Fruit fly (Drosophila melanogaster): ENCODE data around the gene CG31097.

Gene CG31097

DNA sequence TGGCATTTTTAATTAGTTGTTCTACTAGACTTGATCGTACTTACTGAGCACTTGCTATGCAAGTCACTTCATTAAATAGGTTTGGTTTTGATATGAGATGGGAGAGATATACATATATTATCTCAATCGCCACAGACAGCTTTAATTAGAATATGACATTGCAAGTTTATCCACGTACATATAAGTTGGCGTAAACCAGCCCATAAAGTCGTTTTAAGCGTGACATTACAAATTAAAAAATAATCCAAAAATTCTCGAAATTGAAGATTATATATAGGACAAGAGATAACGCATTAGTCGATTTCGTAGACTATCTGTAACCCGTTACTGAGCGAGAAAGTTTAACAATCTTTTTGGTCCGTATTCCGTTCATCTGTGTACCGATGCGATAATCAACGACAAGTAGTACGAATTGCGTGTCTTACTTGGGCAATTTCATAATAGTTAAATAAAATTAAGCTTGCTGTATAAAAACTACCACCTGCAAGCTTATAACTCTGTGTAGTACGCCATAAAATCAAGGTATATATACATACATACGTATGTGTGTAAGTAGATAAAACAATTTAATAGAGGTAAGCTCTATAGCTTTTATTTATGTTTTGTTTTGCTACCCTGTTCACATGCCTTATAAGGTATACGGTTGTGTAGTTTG lies 22.6 kb upstream of the CG31097 start, which contains the start of gene CG10560:
TSS of gene CG10560 (minus strand) at position 51 of the 655 bp plus-strand sequence.
- TF ChIP-seq CG8319 (GFP tag; optimal IDR thresholded peaks at IDR 0.05), result no peak
- TF ChIP-seq CG3919 (GFP tag; optimal IDR thresholded peaks at IDR 0.05), result no peak
- TF ChIP-seq CG6808 (GFP tag; optimal IDR thresholded peaks at IDR 0.05), result no peak
- no peak for TF ChIP-seq svp (GFP tag)
- no peak for TF ChIP-seq spab (GFP tag; optimal IDR thresholded peaks at IDR 0.05)
- TF ChIP-seq Hr38 (GFP tag; optimal IDR thresholded peaks at IDR 0.05), result no peak
- no peak for TF ChIP-seq Lpt (GFP tag; optimal IDR thresholded peaks at IDR 0.05)
- TF ChIP-seq CG11762 (GFP tag; optimal IDR thresholded peaks at IDR 0.05; ENCODE audit: insufficient read depth), result no peak
- TF ChIP-seq OdsH (GFP tag; optimal IDR thresholded peaks at IDR 0.05), result no peak
- no peak for TF ChIP-seq fkh (GFP tag; optimal IDR thresholded peaks at IDR 0.05)
- no peak for TF ChIP-seq CG8632 (GFP tag; optimal IDR thresholded peaks at IDR 0.05)
- TF ChIP-seq dsx (GFP tag; optimal IDR thresholded peaks at IDR 0.05; ENCODE audit: poor library complexity, severe bottlenecking), result no peak
- TF ChIP-seq Gug (GFP tag; IDR thresholded peaks at IDR 0.05), result no peak
- TF ChIP-seq CG11902 (GFP tag; optimal IDR thresholded peaks at IDR 0.05), result no peak
- no peak for TF ChIP-seq topi (GFP tag; optimal IDR thresholded peaks at IDR 0.05)
- TF ChIP-seq net (GFP tag; optimal IDR thresholded peaks at IDR 0.05), result no peak
- no peak for TF ChIP-seq CG8119 (GFP tag; IDR thresholded peaks at IDR 0.05)
- TF ChIP-seq CG10669 (GFP tag; optimal IDR thresholded peaks at IDR 0.05), result no peak
- no peak for TF ChIP-seq dac (GFP tag; optimal IDR thresholded peaks at IDR 0.05)
- TF ChIP-seq pdm3 (GFP tag; optimal IDR thresholded peaks at IDR 0.05), result no peak

DNA sequence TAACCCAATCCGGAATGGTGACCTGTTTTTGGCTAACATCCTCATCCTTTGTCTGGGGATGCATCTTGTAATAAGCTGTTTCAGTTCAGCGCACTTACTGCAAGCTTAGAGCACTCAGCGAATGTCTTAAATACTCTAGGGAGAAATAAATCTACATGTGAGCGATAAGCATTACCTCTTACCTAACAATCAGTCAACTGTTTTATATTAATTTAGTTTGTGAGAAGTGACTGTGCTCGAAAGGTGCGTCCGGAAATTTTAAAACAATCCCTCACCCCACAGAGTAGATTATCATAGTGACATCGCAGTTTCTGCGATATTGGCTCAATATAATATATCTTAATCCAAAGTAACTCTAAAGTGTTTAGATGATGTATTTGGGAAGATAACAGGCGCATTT lies 20.4 kb upstream of the CG31097 start, which contains the start of gene CG10553:
TSS of gene CG10553 (minus strand) at position 101 of the 400 bp plus-strand sequence.
- no peak for TF ChIP-seq Gug (GFP tag; IDR thresholded peaks at IDR 0.05)
- TF ChIP-seq fkh (GFP tag; optimal IDR thresholded peaks at IDR 0.05), result no peak
- TF ChIP-seq CG1621 (tag; optimal IDR thresholded peaks at IDR 0.05), result no peak
- no peak for TF ChIP-seq Ets21C (GFP tag; optimal IDR thresholded peaks at IDR 0.05)
- no peak for TF ChIP-seq topi (GFP tag; optimal IDR thresholded peaks at IDR 0.05)
- TF ChIP-seq CG11762 (GFP tag; optimal IDR thresholded peaks at IDR 0.05; ENCODE audit: insufficient read depth), result no peak
- no peak for TF ChIP-seq CG32006 (GFP tag; optimal IDR thresholded peaks at IDR 0.05)
- no peak for TF ChIP-seq vri (GFP tag; optimal IDR thresholded peaks at IDR 0.05)
- TF ChIP-seq dsx (GFP tag; optimal IDR thresholded peaks at IDR 0.05; ENCODE audit: poor library complexity, severe bottlenecking), result no peak

DNA sequence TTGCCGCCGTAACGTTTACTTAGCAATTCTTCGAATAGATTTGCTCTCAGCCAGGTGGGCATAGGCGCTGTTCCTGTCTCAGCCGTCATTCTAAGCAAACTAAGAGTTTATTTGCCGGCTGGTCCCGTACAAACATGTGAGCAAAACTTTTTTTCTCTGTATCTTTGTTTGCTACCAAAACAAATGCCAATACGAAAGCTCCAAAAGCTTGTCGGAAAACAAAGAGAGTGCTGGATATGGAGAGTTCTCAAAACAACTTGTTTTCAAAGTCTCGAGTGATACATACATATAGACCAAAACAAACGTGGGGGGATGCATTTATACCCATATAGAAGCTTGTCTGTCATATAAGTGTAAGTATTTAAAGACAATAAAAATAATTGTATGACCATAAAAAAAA lies 18.4 kb upstream of the CG31097 start, which contains the start of gene CG10559:
TSS of gene CG10559 (minus strand) at position 101 of the 400 bp plus-strand sequence.
- TF ChIP-seq Sox14 (GFP tag; optimal IDR thresholded peaks at IDR 0.05) (no peak), Sox102F (GFP tag; optimal IDR thresholded peaks at IDR 0.05) (no peak), fkh (GFP tag; optimal IDR thresholded peaks at IDR 0.05) (peak; percentile 45), svp (GFP tag) (no peak), dsx (GFP tag; optimal IDR thresholded peaks at IDR 0.05; ENCODE audit: poor library complexity, severe bottlenecking) (no peak), CG11294 (GFP tag; IDR thresholded peaks at IDR 0.05) (no peak)

DNA sequence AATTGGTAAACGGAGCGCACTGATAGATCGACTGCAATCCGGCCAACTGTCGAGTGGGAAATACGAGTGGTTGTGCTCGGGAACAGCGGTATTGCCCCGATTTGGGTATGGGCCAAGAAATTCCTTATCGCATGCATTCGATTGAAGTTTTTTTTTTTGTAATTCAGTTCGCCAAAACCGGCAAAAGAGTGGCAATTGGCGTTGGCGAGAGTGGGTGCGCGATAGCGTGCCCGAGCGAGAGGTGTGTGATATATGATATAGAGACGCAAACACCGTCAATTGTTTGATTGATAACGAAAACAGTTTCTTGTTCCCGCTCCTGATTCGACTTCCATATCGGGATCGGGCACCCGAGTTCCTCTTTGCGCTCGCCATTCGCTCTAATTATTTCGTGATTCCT lies 16.2 kb upstream of the CG31097 start, which contains the start of gene CG31087:
TSS of gene CG31087 (minus strand) at position 63 of the 400 bp plus-strand sequence.
- TF ChIP-seq Smox (GFP tag; optimal IDR thresholded peaks at IDR 0.05) (no peak), vri (GFP tag; optimal IDR thresholded peaks at IDR 0.05) (peak; percentile 55), CG11762 (GFP tag; optimal IDR thresholded peaks at IDR 0.05; ENCODE audit: insufficient read depth) (no peak)

DNA sequence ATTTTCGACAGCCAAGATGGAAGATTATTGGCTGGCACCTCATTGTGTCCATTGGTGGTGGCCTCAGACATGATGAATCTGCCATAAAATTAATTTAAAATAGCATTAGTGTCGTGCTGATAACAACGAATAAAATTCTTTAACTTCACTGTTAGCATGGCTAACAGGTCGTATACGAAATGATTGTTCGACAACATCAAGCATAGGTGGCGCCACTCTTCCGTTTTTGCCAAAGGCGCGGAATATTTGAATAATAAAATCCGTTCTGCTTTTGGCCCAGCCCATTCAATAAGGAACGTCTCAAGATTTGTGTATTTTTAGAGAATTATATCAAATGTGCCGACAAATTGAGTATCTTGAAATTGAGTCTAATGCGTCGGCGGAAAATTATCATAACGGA lies 15.0 kb upstream of the CG31097 start:
- no peak for TF ChIP-seq CG32006 (GFP tag; optimal IDR thresholded peaks at IDR 0.05)
- no peak for TF ChIP-seq Hr4 (GFP tag; optimal IDR thresholded peaks at IDR 0.05)
- TF ChIP-seq Eip75B (GFP tag; optimal IDR thresholded peaks at IDR 0.05), result no peak
- TF ChIP-seq CG7368 (GFP tag; optimal IDR thresholded peaks at IDR 0.05), result no peak
- TF ChIP-seq CG6163 (GFP tag; IDR thresholded peaks at IDR 0.05), result no peak
- TF ChIP-seq Sox14 (GFP tag; optimal IDR thresholded peaks at IDR 0.05), result no peak
- no peak for TF ChIP-seq vri (GFP tag; optimal IDR thresholded peaks at IDR 0.05)
- no peak for TF ChIP-seq CG31627 (GFP tag; optimal IDR thresholded peaks at IDR 0.05)
- no peak for TF ChIP-seq Ets96B (tag; optimal IDR thresholded peaks at IDR 0.05)
- no peak for TF ChIP-seq eg (GFP tag; IDR thresholded peaks at IDR 0.05)
